Worm (Caenorhabditis elegans) whole organism, late embryonic: Measurements from ENCODE around the gene K09C6.3.

ENCODE experiments used
- elt-2 ChIP-seq: sonication (generic microtip); optimal IDR thresholded peaks from 2 replicates; lab custom pipeline; 2016; ENCODE audit warnings: missing genetic modification reagents, missing genetic modification characterization, missing compliant biosample characterization
- ets-4 ChIP-seq: sonication (generic microtip); optimal IDR thresholded peaks from 2 replicates; lab custom pipeline; 2016; ENCODE audit warnings: missing genetic modification characterization, missing compliant biosample characterization
- nfya-1 ChIP-seq: sonication (generic microtip); optimal IDR thresholded peaks from 2 replicates; lab custom pipeline; 2017; ENCODE audit warnings: missing genetic modification characterization, mild to moderate bottlenecking, missing compliant biosample characterization, antibody characterized with exemption, moderate library complexity
- nhr-232 ChIP-seq: sonication (generic microtip); optimal IDR thresholded peaks from 2 replicates; lab custom pipeline; 2016; ENCODE audit warnings: missing genetic modification characterization, missing compliant biosample characterization
- odd-2 ChIP-seq: sonication (generic microtip); optimal IDR thresholded peaks from 2 replicates; lab custom pipeline; 2017; ENCODE audit warnings: antibody characterized with exemption, mild to moderate bottlenecking, missing genetic modification characterization, missing compliant biosample characterization
- pros-1 ChIP-seq: fragments of 150-350 bp; optimal IDR thresholded peaks from 2 replicates; lab custom pipeline; 2014; ENCODE audit warnings: missing biosample characterization, missing genetic modification reagents, missing genetic modification characterization
- sox-2 ChIP-seq: fragments of 200-800 bp; sonication (Bioruptor generic); IDR thresholded peaks from 2 replicates; pipeline ENCODE4 v1.3.6; 2022; ENCODE audit warnings: missing genetic modification reagents, missing genetic modification characterization, missing compliant biosample characterization

- TF ChIP-seq sox-2 (GFP tag; lab: Robert Waterston, UW) (no peak), elt-2 (tag; lab: Kevin White, UChicago) (no peak), nfya-1 (no peak), odd-2 (tag; lab: Kevin White, UChicago) (no peak), ets-4 (no peak), nhr-232 (no peak), pros-1 (tag; lab: Kevin White, UChicago) (no peak)
These were observed 4.8 kb upstream of the K09C6.3 start, which contains the start of gene srbc-13 for ce11 chrV:847521-847920.
